Worm (Caenorhabditis elegans): ENCODE measurements around the gene grl-1.

ce11 chrV:5504295-5504694 is 29.4 kb downstream of the grl-1 start:
- no peak for TF ChIP-seq snpc-4 (tag; optimal IDR thresholded peaks at IDR 0.05)
- no peak for TF ChIP-seq fos-1 (tag; optimal IDR thresholded peaks at IDR 0.05)
- TF ChIP-seq dmd-4 (tag; optimal IDR thresholded peaks at IDR 0.05), result no peak
